Worm (Caenorhabditis elegans) whole organism, early embryonic: ENCODE measurements around the gene W02B12.13.

Source experiments
- B0310.2 ChIP-seq: sonication (generic microtip); optimal IDR thresholded peaks from 2 replicates; lab custom pipeline; 2016; ENCODE audit warnings: mild to moderate bottlenecking, missing genetic modification characterization, missing compliant biosample characterization
- F13C5.2 ChIP-seq: sonication (generic microtip); optimal IDR thresholded peaks from 2 replicates; lab custom pipeline; 2017; ENCODE audit warnings: mild to moderate bottlenecking, missing genetic modification characterization, inconsistent platforms, missing compliant biosample characterization
- aly-1 ChIP-seq: sonication (generic microtip); optimal IDR thresholded peaks from 2 replicates; lab custom pipeline; 2016; ENCODE audit warnings: missing genetic modification characterization, missing compliant biosample characterization
- ama-1 ChIP-seq: fragments of 150-350 bp; optimal IDR thresholded peaks from 2 replicates; lab custom pipeline; 2014
- ceh-13 ChIP-seq: fragments of 200-800 bp; sonication (Bioruptor generic); optimal IDR thresholded peaks from 2 replicates; lab custom pipeline; 2018; ENCODE audit warnings: mild to moderate bottlenecking, missing genetic modification characterization, missing compliant biosample characterization
- ceh-36 ChIP-seq: sonication (generic microtip); optimal IDR thresholded peaks from 2 replicates; lab custom pipeline; 2016; ENCODE audit warnings: missing genetic modification characterization, inconsistent platforms, missing compliant biosample characterization
- ets-7 ChIP-seq: sonication (generic microtip); optimal IDR thresholded peaks from 2 replicates; lab custom pipeline; 2016; ENCODE audit warnings: missing genotype, missing genetic modification characterization, missing compliant biosample characterization
- flt-1 ChIP-seq: fragments of 200-800 bp; sonication (Bioruptor generic); IDR thresholded peaks from 2 replicates; pipeline ENCODE4 v1.3.6; 2022; ENCODE audit warnings: missing genetic modification characterization, missing compliant biosample characterization
- hmg-4 ChIP-seq: fragments of 200-800 bp; sonication (Bioruptor generic); optimal IDR thresholded peaks from 2 replicates; lab custom pipeline; 2018; ENCODE audit warnings: mild to moderate bottlenecking, missing genetic modification characterization, missing compliant biosample characterization
- hnd-1 ChIP-seq: sonication (generic microtip); optimal IDR thresholded peaks from 2 replicates; lab custom pipeline; 2016; ENCODE audit warnings: missing genetic modification characterization, missing compliant biosample characterization
- pes-1 ChIP-seq: fragments of 200-800 bp; sonication (Bioruptor generic); IDR thresholded peaks from 2 replicates; pipeline ENCODE4 v1.3.6; 2022; ENCODE audit warnings: missing genetic modification reagents, missing genetic modification characterization, missing compliant biosample characterization
- scrt-1 ChIP-seq: fragments of 200-800 bp; sonication (Bioruptor generic); IDR thresholded peaks from 2 replicates; pipeline ENCODE4 v1.3.6; 2022; ENCODE audit warnings: missing genetic modification characterization, missing compliant biosample characterization
- tbx-11 ChIP-seq: fragments of 200-800 bp; sonication (Bioruptor generic); IDR thresholded peaks from 2 replicates; pipeline ENCODE4 v1.3.6; 2022; ENCODE audit warnings: missing genetic modification characterization, missing compliant biosample characterization

DNA sequence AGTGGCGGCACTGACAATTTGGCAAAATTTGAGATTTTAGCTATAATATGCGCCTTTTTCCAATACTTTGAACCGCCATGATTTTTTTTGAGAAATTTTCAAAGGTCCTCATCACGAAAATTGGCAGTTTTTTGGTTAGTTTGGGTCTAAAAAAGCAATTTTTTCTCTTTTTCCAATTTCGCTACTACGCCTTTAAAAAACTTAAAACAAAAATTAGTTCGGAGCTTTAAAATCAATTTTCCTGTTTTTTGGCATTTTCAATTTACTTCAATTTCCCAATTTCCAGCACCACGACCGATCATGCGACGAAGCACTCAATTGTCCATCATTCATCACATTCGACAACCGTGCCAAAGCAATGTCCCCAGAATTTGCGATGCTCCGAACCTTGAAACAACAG is 52.3 kb downstream of the W02B12.13 start, which contains the start of gene B0334.5:
- TF ChIP-seq ceh-36, result no peak
- no peak for TF ChIP-seq hnd-1
- TF ChIP-seq scrt-1 (GFP tag; lab: Robert Waterston, UW), result no peak
- TF ChIP-seq B0310.2 (tag; lab: Kevin White, UChicago), result no peak
- no peak for TF ChIP-seq ceh-13 (GFP tag; lab: Kevin White, UChicago)
- TF ChIP-seq aly-1 (tag; lab: Kevin White, UChicago), result no peak
- no peak for TF ChIP-seq F13C5.2 (tag; lab: Kevin White, UChicago)
- no peak for TF ChIP-seq ets-7
- TF ChIP-seq flt-1 (GFP tag; lab: Robert Waterston, UW), result no peak
- no peak for TF ChIP-seq ama-1 (lab: Kevin White, UChicago)
- no peak for TF ChIP-seq pes-1 (GFP tag; lab: Robert Waterston, UW)
- no peak for TF ChIP-seq tbx-11 (GFP tag; lab: Robert Waterston, UW)
- TF ChIP-seq hmg-4 (GFP tag; lab: Kevin White, UChicago), result no peak
